Fruit fly (Drosophila melanogaster): Measurements from ENCODE around the gene KrT95D.

The KrT95D gene

DNA sequence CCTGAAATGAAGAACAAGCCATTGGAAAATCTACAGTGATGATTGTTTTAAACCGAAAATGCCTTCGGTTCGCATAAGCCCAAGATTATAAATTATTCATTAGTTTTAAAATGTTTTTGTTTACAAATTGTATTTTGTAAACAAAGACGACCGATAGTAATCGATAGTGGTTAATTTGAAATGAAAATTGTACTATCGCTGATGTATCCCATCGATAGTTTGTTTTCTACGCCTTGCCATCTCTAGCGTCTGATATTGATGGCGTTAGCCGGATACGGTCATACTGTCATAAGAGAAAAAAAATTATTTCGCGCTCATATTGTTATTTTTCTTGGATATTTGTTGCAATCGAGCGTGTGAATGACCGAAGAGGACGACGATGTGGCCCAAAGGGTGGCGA, 26.4 kb upstream of the KrT95D start, which contains the start of gene SMC1 (continued):
- no peak for TF ChIP-seq tll (GFP tag; optimal IDR thresholded peaks at IDR 0.05)
- no peak; the same call in 2 of the 3 replicates for TF ChIP-seq CG34422 (GFP tag; IDR thresholded peaks at IDR 0.05)
- peak; percentile 31; the same call in 1 of the 2 replicates for TF ChIP-seq Xrp1 (GFP tag; IDR thresholded peaks at IDR 0.05)
- TF ChIP-seq dm (GFP tag; optimal IDR thresholded peaks at IDR 0.05), result peak; percentile 41
- TF ChIP-seq Hsf (GFP tag; optimal IDR thresholded peaks at IDR 0.05), result peak; percentile 29
- peak; percentile 99 for TF ChIP-seq zen2 (GFP tag; IDR thresholded peaks at IDR 0.05; ENCODE audit: partially characterized antibody)
- TF ChIP-seq CG7963 (GFP tag; IDR thresholded peaks at IDR 0.05; ENCODE audit: partially characterized antibody), result peak; percentile 99
- TF ChIP-seq CG14860 (GFP tag; IDR thresholded peaks at IDR 0.05; ENCODE audit: partially characterized antibody), result peak; percentile 99
- TF ChIP-seq CG11085 (GFP tag; IDR thresholded peaks at IDR 0.05), result no peak
- peak; percentile 73 for TF ChIP-seq CG33213 (GFP tag; optimal IDR thresholded peaks at IDR 0.05)
- TF ChIP-seq CG8290 (GFP tag; optimal IDR thresholded peaks at IDR 0.05), result peak; percentile 51
- peak in 1 of 2 experiments; percentile 83 for TF ChIP-seq CG8290 (tag; optimal IDR thresholded peaks at IDR 0.05)
- TF ChIP-seq gro (GFP tag; optimal IDR thresholded peaks at IDR 0.05), result peak; percentile 85
- TF ChIP-seq schlank (tag; optimal IDR thresholded peaks at IDR 0.05), result peak; percentile 24
- no peak for TF ChIP-seq prd (optimal IDR thresholded peaks at IDR 0.05)
- TF ChIP-seq prd (GFP tag; IDR thresholded peaks at IDR 0.05), result no peak
- peak; percentile 35 for TF ChIP-seq Ets65A (GFP tag)
- TF ChIP-seq dpn (GFP tag; optimal IDR thresholded peaks at IDR 0.05), result peak; percentile 43 to 61
- TF ChIP-seq CG43689 (GFP tag; IDR thresholded peaks at IDR 0.05), result no peak
- TF ChIP-seq CG12391 (tag; optimal IDR thresholded peaks at IDR 0.05), result peak; percentile 62
- no peak for TF ChIP-seq fd96Cb (tag; optimal IDR thresholded peaks at IDR 0.05)
- TF ChIP-seq CG4617 (GFP tag; optimal IDR thresholded peaks at IDR 0.05; ENCODE audit: borderline replicate concordance), result peak; percentile 89
- TF ChIP-seq z (GFP tag; IDR thresholded peaks at IDR 0.05), result no peak
- no peak for TF ChIP-seq croc (GFP tag; conservative IDR thresholded peaks at IDR 0.05)
- TF ChIP-seq inv (GFP tag; IDR thresholded peaks at IDR 0.05; ENCODE audit: partially characterized antibody), result peak; percentile 100
- TF ChIP-seq CG10267 (tag; optimal IDR thresholded peaks at IDR 0.05), result peak; percentile 56
- TF ChIP-seq vvl (GFP tag; IDR thresholded peaks at IDR 0.05), result no peak
- TF ChIP-seq CG10979 (tag; optimal IDR thresholded peaks at IDR 0.05), result no peak
- TF ChIP-seq CG15696 (tag; optimal IDR thresholded peaks at IDR 0.05), result peak; percentile 23
- peak; percentile 42 for TF ChIP-seq grau (tag; optimal IDR thresholded peaks at IDR 0.05)
- peak; percentile 68 for TF ChIP-seq mam (GFP tag; optimal IDR thresholded peaks at IDR 0.05)
- peak; percentile 94 for TF ChIP-seq pzg (GFP tag; optimal IDR thresholded peaks at IDR 0.05)
- TF ChIP-seq psq (GFP tag; optimal IDR thresholded peaks at IDR 0.05), result no peak
- peak; percentile 83 for TF ChIP-seq CG13894 (tag; optimal IDR thresholded peaks at IDR 0.05)
- TF ChIP-seq sob (GFP tag; IDR thresholded peaks at IDR 0.05), result peak; percentile 81; the same call in 1 of the 2 replicates
- peak; percentile 90 for TF ChIP-seq YL-1 (GFP tag; optimal IDR thresholded peaks at IDR 0.05)
- TF ChIP-seq Myb (GFP tag; optimal IDR thresholded peaks at IDR 0.05), result peak; percentile 68
- peak; percentile 100 for TF ChIP-seq CG34224 (GFP tag; IDR thresholded peaks at IDR 0.05; ENCODE audit: partially characterized antibody)
- TF ChIP-seq sqz (GFP tag; optimal IDR thresholded peaks at IDR 0.05), result peak; percentile 86
- TF ChIP-seq stwl (tag; optimal IDR thresholded peaks at IDR 0.05), result peak; percentile 79
- TF ChIP-seq Xbp1 (GFP tag; optimal IDR thresholded peaks at IDR 0.05), result peak; percentile 45
- peak; percentile 18 for TF ChIP-seq CG13775 (GFP tag; optimal IDR thresholded peaks at IDR 0.05)
- peak; percentile 50 for TF ChIP-seq CG8281 (tag; optimal IDR thresholded peaks at IDR 0.05)
- peak; percentile 31 for TF ChIP-seq CG4424 (GFP tag; optimal IDR thresholded peaks at IDR 0.05)
- peak; percentile 51 for TF ChIP-seq Fer1 (GFP tag; optimal IDR thresholded peaks at IDR 0.05)
- TF ChIP-seq CG34376 (GFP tag; optimal IDR thresholded peaks at IDR 0.05), result peak; percentile 42
- peak; percentile 23 for TF ChIP-seq ems (GFP tag; optimal IDR thresholded peaks at IDR 0.05)
- peak; percentile 24 for TF ChIP-seq CrebB (tag; optimal IDR thresholded peaks at IDR 0.05)
- peak; percentile 39 for TF ChIP-seq az2 (GFP tag; optimal IDR thresholded peaks at IDR 0.05)
- no peak for TF ChIP-seq CG15514 (GFP tag; optimal IDR thresholded peaks at IDR 0.05)
- TF ChIP-seq CG30020 (tag; optimal IDR thresholded peaks at IDR 0.05), result peak; percentile 60

Measured in whole organism, embryonic.